Worm (Caenorhabditis elegans) whole organism, late embryonic: Measurements from ENCODE around the gene C18E9.9.

ENCODE experiments used
- F13H6.1 ChIP-seq: sonication (generic microtip); optimal IDR thresholded peaks from 2 replicates; lab custom pipeline; 2016; ENCODE audit warnings: missing genetic modification characterization, missing compliant biosample characterization
- ama-1 ChIP-seq: fragments of 150-350 bp; optimal IDR thresholded peaks from 2 replicates; lab custom pipeline; 2014
- ceh-9 ChIP-seq: sonication (generic microtip); optimal IDR thresholded peaks from 2 replicates; lab custom pipeline; 2016; ENCODE audit warnings: mild to moderate bottlenecking, missing genetic modification characterization, inconsistent platforms, missing compliant biosample characterization
- che-1 ChIP-seq: sonication (generic microtip); optimal IDR thresholded peaks from 2 replicates; lab custom pipeline; 2016; ENCODE audit warnings: mild to moderate bottlenecking, missing genetic modification characterization, missing compliant biosample characterization
- elt-2 ChIP-seq: sonication (generic microtip); optimal IDR thresholded peaks from 2 replicates; lab custom pipeline; 2016; ENCODE audit warnings: missing genetic modification reagents, missing genetic modification characterization, missing compliant biosample characterization
- eyg-1 ChIP-seq: sonication (generic microtip); optimal IDR thresholded peaks from 2 replicates; lab custom pipeline; 2016; ENCODE audit warnings: missing genotype, missing genetic modification characterization, missing compliant biosample characterization
- fkh-10 ChIP-seq: fragments of 150-350 bp; optimal IDR thresholded peaks from 2 replicates; lab custom pipeline; 2014; ENCODE audit warnings: missing biosample characterization, missing genetic modification reagents, missing genetic modification characterization
- fkh-6 ChIP-seq: sonication (generic microtip); optimal IDR thresholded peaks from 2 replicates; lab custom pipeline; 2016; ENCODE audit warnings: missing genetic modification characterization, missing compliant biosample characterization
- hlh-13 ChIP-seq: fragments of 200-800 bp; sonication (Bioruptor generic); optimal IDR thresholded peaks from 2 replicates; lab custom pipeline; 2018; ENCODE audit warnings: mild to moderate bottlenecking, missing genetic modification characterization, missing compliant biosample characterization
- hlh-15 ChIP-seq: sonication (generic microtip); optimal IDR thresholded peaks from 2 replicates; lab custom pipeline; 2016; ENCODE audit warnings: missing genetic modification characterization, missing compliant biosample characterization
- hlh-8 ChIP-seq: sonication (generic microtip); optimal IDR thresholded peaks from 2 replicates; lab custom pipeline; 2016; ENCODE audit warnings: missing genotype, missing genetic modification characterization, missing compliant biosample characterization
- odd-2 ChIP-seq: sonication (generic microtip); optimal IDR thresholded peaks from 2 replicates; lab custom pipeline; 2017; ENCODE audit warnings: antibody characterized with exemption, mild to moderate bottlenecking, missing genetic modification characterization, missing compliant biosample characterization
- pha-4 ChIP-seq: fragments of 150-350 bp; optimal IDR thresholded peaks from 2 replicates; lab custom pipeline; 2018; ENCODE audit warnings: missing biosample characterization, missing genetic modification reagents, missing genetic modification characterization
- unc-86 ChIP-seq: sonication (generic microtip); optimal IDR thresholded peaks from 2 replicates; lab custom pipeline; 2016; ENCODE audit warnings: missing genetic modification characterization, missing compliant biosample characterization

- no peak for TF ChIP-seq ceh-9 (tag; lab: Kevin White, UChicago)
- TF ChIP-seq che-1, result no peak
- TF ChIP-seq elt-2, result no peak
- no peak for TF ChIP-seq eyg-1 (tag; lab: Kevin White, UChicago)
- TF ChIP-seq F13H6.1, result no peak
- no peak for TF ChIP-seq unc-86
- no peak for TF ChIP-seq ama-1 (lab: Kevin White, UChicago)
- TF ChIP-seq odd-2 (tag; lab: Kevin White, UChicago), result no peak
- TF ChIP-seq pha-4 (tag; lab: Kevin White, UChicago), result no peak
- no peak for TF ChIP-seq hlh-13 (GFP tag; lab: Kevin White, UChicago)
- TF ChIP-seq fkh-6 (tag; lab: Kevin White, UChicago), result no peak
- no peak for TF ChIP-seq fkh-10
- no peak for TF ChIP-seq hlh-8 (tag; lab: Kevin White, UChicago)
- TF ChIP-seq hlh-15 (tag; lab: Kevin White, UChicago), result no peak
Measured at ce11 chrII:8960414-8960813, 28.9 kb downstream of the C18E9.9 start, which contains the start of gene cal-2.
